Worm (Caenorhabditis elegans): ENCODE measurements around the gene pygl-1.
A peak's percentile ranks its signal among the peaks of the same experiment; 100 is the strongest.
"Not testable (repeated sequence)": the region's sequence is repeated elsewhere in the genome, so short reads cannot be mapped to it uniquely, and the experiment has no call there.

pygl-1 gene

ce11 chrV:3594936-3595335, 16.1 kb downstream of the pygl-1 start, which contains the start of gene srh-213:
Gene srh-213, minus strand, starts transcription at chrV:3595036.
- TF ChIP-seq Y55F3AM.14 (GFP tag; optimal IDR thresholded peaks at IDR 0.05), result no peak
- no peak for TF ChIP-seq nhr-25 (tag; optimal IDR thresholded peaks at IDR 0.05)
- no peak for TF ChIP-seq sem-4 (tag; optimal IDR thresholded peaks at IDR 0.05)
- no peak for TF ChIP-seq F13H6.1 (tag; optimal IDR thresholded peaks at IDR 0.05)

ce11 chrV:3597052-3597451, 18.2 kb downstream of the pygl-1 start, which contains the start of gene srh-212:
Gene srh-212, minus strand, starts transcription at chrV:3597152.
- not testable (repeated sequence) for TF ChIP-seq ceh-82, egl-27, elt-3 (tag; optimal IDR thresholded peaks at IDR 0.05)

ce11 chrV:3600570-3600969, 21.7 kb downstream of the pygl-1 start, which contains the start of gene T22F3.7:
Gene T22F3.7, minus strand, starts transcription at chrV:3600670.
- TF ChIP-seq ceh-82 (tag; optimal IDR thresholded peaks at IDR 0.05) (no peak), nhr-23 (tag; optimal IDR thresholded peaks at IDR 0.05) (no peak), nhr-129 (tag; optimal IDR thresholded peaks at IDR 0.05) (no peak), lin-13 (GFP tag; optimal IDR thresholded peaks at IDR 0.05) (no peak), lin-11 (tag; optimal IDR thresholded peaks at IDR 0.05) (no peak), sma-9 (GFP tag; optimal IDR thresholded peaks at IDR 0.05) (no peak), sma-9 (tag; optimal IDR thresholded peaks at IDR 0.05) (no peak), crh-2 (tag; optimal IDR thresholded peaks at IDR 0.05) (no peak), ama-1 (optimal IDR thresholded peaks at IDR 0.05) (no peak), mbf-1 (tag; optimal IDR thresholded peaks at IDR 0.05) (no peak), ztf-4 (tag; optimal IDR thresholded peaks at IDR 0.05) (no peak), snpc-4 (tag; optimal IDR thresholded peaks at IDR 0.05) (no peak), blmp-1 (tag; optimal IDR thresholded peaks at IDR 0.05; ENCODE audit: insufficient read depth) (no peak), nhr-21 (tag; optimal IDR thresholded peaks at IDR 0.05) (no peak), ztf-11 (tag; optimal IDR thresholded peaks at IDR 0.05) (no peak), gmeb-1 (tag; optimal IDR thresholded peaks at IDR 0.05) (no peak), unc-39 (tag; optimal IDR thresholded peaks at IDR 0.05) (no peak), R02D3.7 (tag; optimal IDR thresholded peaks at IDR 0.05) (no peak), mdl-1 (tag; optimal IDR thresholded peaks at IDR 0.05) (no peak), C34F6.9 (tag; optimal IDR thresholded peaks at IDR 0.05) (no peak)

- no peak for TF ChIP-seq crh-2 (tag; optimal IDR thresholded peaks at IDR 0.05)
- TF ChIP-seq nhr-6 (tag; optimal IDR thresholded peaks at IDR 0.05), result no peak
- TF ChIP-seq gmeb-1 (tag; optimal IDR thresholded peaks at IDR 0.05), result no peak
- no peak for TF ChIP-seq zag-1 (tag; optimal IDR thresholded peaks at IDR 0.05)
- TF ChIP-seq peb-1 (tag; optimal IDR thresholded peaks at IDR 0.05), result no peak
- TF ChIP-seq blmp-1 (tag; optimal IDR thresholded peaks at IDR 0.05; ENCODE audit: insufficient read depth), result no peak
- TF ChIP-seq lin-13 (GFP tag; optimal IDR thresholded peaks at IDR 0.05), result no peak
- no peak for TF ChIP-seq nhr-77 (tag; optimal IDR thresholded peaks at IDR 0.05)
- no peak for TF ChIP-seq F13H6.1 (tag; optimal IDR thresholded peaks at IDR 0.05)
- TF ChIP-seq ztf-4 (tag; optimal IDR thresholded peaks at IDR 0.05), result no peak
- TF ChIP-seq nhr-11 (tag; optimal IDR thresholded peaks at IDR 0.05), result no peak
- TF ChIP-seq egl-27 (tag; optimal IDR thresholded peaks at IDR 0.05), result no peak
- TF ChIP-seq mdl-1 (tag; optimal IDR thresholded peaks at IDR 0.05), result no peak
- no peak for TF ChIP-seq ceh-16 (tag; optimal IDR thresholded peaks at IDR 0.05)
Measured at ce11 chrV:3605325-3605724, 26.5 kb downstream of the pygl-1 start, which contains the start of gene T22F3.8. Gene T22F3.8, minus strand, starts transcription at chrV:3605425.

DNA sequence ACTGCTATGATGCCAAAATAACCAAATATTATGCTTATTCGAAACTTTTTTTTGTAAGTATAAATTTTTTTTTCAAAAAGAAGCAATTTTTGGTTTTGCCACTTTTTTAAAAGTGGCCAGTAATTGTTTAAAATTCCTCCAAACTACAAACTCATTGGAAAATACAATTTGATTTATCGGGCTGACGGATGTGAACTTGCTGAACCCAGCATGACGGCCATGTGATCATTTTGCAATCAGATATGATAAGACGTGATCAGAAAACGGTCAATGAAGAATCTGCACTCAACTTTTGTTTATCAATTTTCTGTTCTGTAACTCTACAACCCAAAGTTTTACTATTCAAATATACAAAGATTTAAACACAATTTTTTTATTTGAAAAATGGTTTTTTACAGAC, 27.6 kb downstream of the pygl-1 start:
- no peak for TF ChIP-seq lin-11 (tag; optimal IDR thresholded peaks at IDR 0.05)
- peak; percentile 48 for TF ChIP-seq nhr-21 (tag; optimal IDR thresholded peaks at IDR 0.05)

DNA sequence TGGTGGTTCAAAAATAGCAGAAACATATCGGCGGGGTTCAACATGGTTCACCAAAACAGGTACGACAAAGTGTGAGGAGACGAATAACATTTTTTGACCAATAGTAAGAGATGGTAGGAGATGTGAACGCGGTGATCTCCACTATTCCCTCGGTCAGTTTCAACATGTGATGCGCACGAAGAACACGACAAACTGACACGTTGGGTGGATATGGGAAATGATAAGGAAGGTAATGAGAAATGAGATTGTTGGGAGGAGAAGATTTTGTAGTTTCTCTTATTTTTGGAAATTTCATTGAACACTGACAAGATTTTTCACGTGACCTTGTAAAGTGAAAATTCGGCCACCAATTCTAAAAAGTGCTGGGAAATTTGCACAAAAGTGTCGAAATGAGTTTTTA, 31.9 kb downstream of the pygl-1 start:
- TF ChIP-seq lin-13 (GFP tag; optimal IDR thresholded peaks at IDR 0.05) (no peak), blmp-1 (tag; optimal IDR thresholded peaks at IDR 0.05; ENCODE audit: insufficient read depth) (peak; percentile 62), nhr-129 (tag; optimal IDR thresholded peaks at IDR 0.05) (peak; percentile 36), nhr-21 (tag; optimal IDR thresholded peaks at IDR 0.05) (peak; percentile 91), nhr-25 (tag; optimal IDR thresholded peaks at IDR 0.05) (no peak), sma-9 (GFP tag; optimal IDR thresholded peaks at IDR 0.05) (peak; percentile 83), sma-9 (tag; optimal IDR thresholded peaks at IDR 0.05) (no peak)
